Worm (Caenorhabditis elegans): ENCODE measurements around the gene R102.6.

DNA sequence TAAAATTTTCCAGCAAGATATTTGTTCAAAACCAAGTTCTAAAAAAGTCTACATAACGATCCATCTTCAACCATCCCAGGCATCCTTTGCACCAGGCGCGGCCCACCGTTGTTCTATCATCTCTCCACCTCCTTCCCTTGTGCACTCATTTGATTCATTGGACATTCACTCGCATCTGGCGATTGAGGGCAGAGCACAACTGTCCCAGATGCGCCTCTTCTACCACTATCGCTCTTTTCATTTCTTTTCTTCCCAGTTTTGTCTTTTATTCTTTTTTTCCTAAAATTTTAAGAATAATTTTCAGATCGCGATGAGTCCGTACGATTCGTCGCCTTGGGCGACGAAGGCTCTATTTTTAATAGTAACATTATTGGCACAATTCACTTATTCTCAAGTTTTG is 39.5 kb downstream of the R102.6 start, which contains the start of gene epi-1:
- no peak for TF ChIP-seq elt-2 (tag; optimal IDR thresholded peaks at IDR 0.05)
- TF ChIP-seq ceh-6 (GFP tag; optimal IDR thresholded peaks at IDR 0.05): no peak
- no peak for TF ChIP-seq zip-5 (tag; optimal IDR thresholded peaks at IDR 0.05)
